Fruit fly (Drosophila melanogaster): ENCODE results near the gene Cep97.

The Cep97 gene

dm6 chr2L:3883939-3884338, 16.4 kb downstream of the Cep97 start:
- TF ChIP-seq CG13204 (GFP tag; optimal IDR thresholded peaks at IDR 0.05) (no peak), Pif1B (GFP tag; optimal IDR thresholded peaks at IDR 0.05) (no peak)

dm6 chr2L:3888173-3888572, 20.7 kb downstream of the Cep97 start:
- 0 out of 3 replicates have a peak, but pooled peaks have one; percentile 36 for TF ChIP-seq CG4496 (GFP tag; IDR thresholded peaks at IDR 0.05)
- TF ChIP-seq CG8159 (tag; optimal IDR thresholded peaks at IDR 0.05): no peak

- TF ChIP-seq CG4496 (GFP tag; IDR thresholded peaks at IDR 0.05) (peak; percentile 57; the same call in 2 of the 3 replicates), Pif1A (GFP tag; optimal IDR thresholded peaks at IDR 0.05) (peak; percentile 65), CG10348 (GFP tag; IDR thresholded peaks at IDR 0.05) (peak; percentile 53; the same call in 1 of the 2 replicates), CG34367 (tag; optimal IDR thresholded peaks at IDR 0.05) (peak; percentile 51), Snoo (tag; optimal IDR thresholded peaks at IDR 0.05) (peak; percentile 59), rn (GFP tag; IDR thresholded peaks at IDR 0.05) (no peak), Pif1B (GFP tag; optimal IDR thresholded peaks at IDR 0.05) (peak; percentile 32), CG32121 (GFP tag; IDR thresholded peaks at IDR 0.05) (peak; percentile 40; the same call in 1 of the 2 replicates), D1 (tag; optimal IDR thresholded peaks at IDR 0.05) (peak; percentile 22), CG15710 (tag; optimal IDR thresholded peaks at IDR 0.05) (peak; percentile 82), Ets98B (GFP tag; IDR thresholded peaks at IDR 0.05) (peak; percentile 43), CG13204 (GFP tag; optimal IDR thresholded peaks at IDR 0.05) (peak; percentile 30), fd96Ca (GFP tag; IDR thresholded peaks at IDR 0.05) (peak; percentile 66), CG9948 (tag; optimal IDR thresholded peaks at IDR 0.05) (peak; percentile 71), CG8301 (tag; optimal IDR thresholded peaks at IDR 0.05) (peak; percentile 72), CG17806 (tag; optimal IDR thresholded peaks at IDR 0.05) (peak; percentile 33), CG8159 (tag; optimal IDR thresholded peaks at IDR 0.05) (peak; percentile 82), CG14655 (GFP tag; optimal IDR thresholded peaks at IDR 0.05) (peak; percentile 81), EcR (GFP tag; optimal IDR thresholded peaks at IDR 0.05) (peak; percentile 43), CG12605 (GFP tag; IDR thresholded peaks at IDR 0.05) (no peak), gl (tag; optimal IDR thresholded peaks at IDR 0.05) (no peak)
These were observed 21.5 kb downstream of the Cep97 start for dm6 chr2L:3888754-3889603.

- TF ChIP-seq Pif1A (GFP tag; optimal IDR thresholded peaks at IDR 0.05) (no peak), CG12605 (GFP tag; IDR thresholded peaks at IDR 0.05) (no peak), CG32121 (GFP tag; IDR thresholded peaks at IDR 0.05) (no peak), Ets98B (GFP tag; IDR thresholded peaks at IDR 0.05) (no peak), CG8159 (tag; optimal IDR thresholded peaks at IDR 0.05) (no peak), gl (tag; optimal IDR thresholded peaks at IDR 0.05) (no peak), fd96Ca (GFP tag; IDR thresholded peaks at IDR 0.05) (no peak), CG8301 (tag; optimal IDR thresholded peaks at IDR 0.05) (no peak), CG9948 (tag; optimal IDR thresholded peaks at IDR 0.05) (no peak), CG13204 (GFP tag; optimal IDR thresholded peaks at IDR 0.05) (no peak), CG34367 (tag; optimal IDR thresholded peaks at IDR 0.05) (no peak), D1 (tag; optimal IDR thresholded peaks at IDR 0.05) (no peak), Snoo (tag; optimal IDR thresholded peaks at IDR 0.05) (no peak), CG17806 (tag; optimal IDR thresholded peaks at IDR 0.05) (no peak), CG15710 (tag; optimal IDR thresholded peaks at IDR 0.05) (no peak), EcR (GFP tag; optimal IDR thresholded peaks at IDR 0.05) (no peak)
These were observed 22.4 kb downstream of the Cep97 start for dm6 chr2L:3889865-3890264.

dm6 chr2L:3893331-3893730, 25.8 kb downstream of the Cep97 start:
- no peak for TF ChIP-seq EcR (GFP tag; optimal IDR thresholded peaks at IDR 0.05)
- no peak for TF ChIP-seq Pif1B (GFP tag; optimal IDR thresholded peaks at IDR 0.05)
- TF ChIP-seq CG34367 (tag; optimal IDR thresholded peaks at IDR 0.05): no peak
- no peak for TF ChIP-seq CG8159 (tag; optimal IDR thresholded peaks at IDR 0.05)
- no peak for TF ChIP-seq CG32121 (GFP tag; IDR thresholded peaks at IDR 0.05)
- no peak for TF ChIP-seq D1 (tag; optimal IDR thresholded peaks at IDR 0.05)
- no peak for TF ChIP-seq Pif1A (GFP tag; optimal IDR thresholded peaks at IDR 0.05)
- TF ChIP-seq Ets98B (GFP tag; IDR thresholded peaks at IDR 0.05): no peak
- TF ChIP-seq CG13204 (GFP tag; optimal IDR thresholded peaks at IDR 0.05): no peak
- TF ChIP-seq gl (tag; optimal IDR thresholded peaks at IDR 0.05): no peak
- no peak for TF ChIP-seq rn (GFP tag; IDR thresholded peaks at IDR 0.05)

- peak; percentile 22 for TF ChIP-seq CG8159 (tag; optimal IDR thresholded peaks at IDR 0.05)
- no peak for TF ChIP-seq CG15710 (tag; optimal IDR thresholded peaks at IDR 0.05)
- TF ChIP-seq Snoo (tag; optimal IDR thresholded peaks at IDR 0.05): peak; percentile 3
- TF ChIP-seq CG9948 (tag; optimal IDR thresholded peaks at IDR 0.05): no peak
- TF ChIP-seq CG4496 (GFP tag; IDR thresholded peaks at IDR 0.05): no peak
- no peak for TF ChIP-seq D1 (tag; optimal IDR thresholded peaks at IDR 0.05)
- no peak for TF ChIP-seq EcR (GFP tag; optimal IDR thresholded peaks at IDR 0.05)
These were observed 28.7 kb downstream of the Cep97 start for dm6 chr2L:3895951-3896833.
